Worm (Caenorhabditis elegans) whole organism, early embryonic: ENCODE results near the gene F53B1.2.

Experiments
- B0310.2 ChIP-seq: sonication (generic microtip); optimal IDR thresholded peaks from 2 replicates; lab custom pipeline; 2016; ENCODE audit warnings: mild to moderate bottlenecking, missing genetic modification characterization, missing compliant biosample characterization
- F13C5.2 ChIP-seq: sonication (generic microtip); optimal IDR thresholded peaks from 2 replicates; lab custom pipeline; 2017; ENCODE audit warnings: mild to moderate bottlenecking, missing genetic modification characterization, inconsistent platforms, missing compliant biosample characterization
- aly-1 ChIP-seq: sonication (generic microtip); optimal IDR thresholded peaks from 2 replicates; lab custom pipeline; 2016; ENCODE audit warnings: missing genetic modification characterization, missing compliant biosample characterization
- ama-1 ChIP-seq: fragments of 150-350 bp; optimal IDR thresholded peaks from 2 replicates; lab custom pipeline; 2014
- hmg-4 ChIP-seq: fragments of 200-800 bp; sonication (Bioruptor generic); optimal IDR thresholded peaks from 2 replicates; lab custom pipeline; 2018; ENCODE audit warnings: mild to moderate bottlenecking, missing genetic modification characterization, missing compliant biosample characterization
- hnd-1 ChIP-seq: sonication (generic microtip); optimal IDR thresholded peaks from 2 replicates; lab custom pipeline; 2016; ENCODE audit warnings: missing genetic modification characterization, missing compliant biosample characterization
- pes-1 ChIP-seq: fragments of 200-800 bp; sonication (Bioruptor generic); IDR thresholded peaks from 2 replicates; pipeline ENCODE4 v1.3.6; 2022; ENCODE audit warnings: missing genetic modification reagents, missing genetic modification characterization, missing compliant biosample characterization
- scrt-1 ChIP-seq: fragments of 200-800 bp; sonication (Bioruptor generic); IDR thresholded peaks from 2 replicates; pipeline ENCODE4 v1.3.6; 2022; ENCODE audit warnings: missing genetic modification characterization, missing compliant biosample characterization
- tbx-37 ChIP-seq: fragments of 200-800 bp; sonication (Bioruptor generic); conservative IDR thresholded peaks from 2 replicates; pipeline ENCODE4 v1.3.6; 2022; ENCODE audit warnings: missing genetic modification reagents, missing genetic modification characterization, missing compliant biosample characterization
- tra-4 ChIP-seq: sonication (generic microtip); optimal IDR thresholded peaks from 2 replicates; lab custom pipeline; 2017; ENCODE audit warnings: missing genetic modification characterization, missing compliant biosample characterization

- TF ChIP-seq hnd-1 (tag; lab: Kevin White, UChicago) (no peak), scrt-1 (GFP tag; lab: Robert Waterston, UW) (no peak), ama-1 (lab: Kevin White, UChicago) (no peak), B0310.2 (tag; lab: Kevin White, UChicago) (no peak), F13C5.2 (tag; lab: Kevin White, UChicago) (no peak), aly-1 (tag; lab: Kevin White, UChicago) (no peak), tbx-37 (GFP tag; lab: Robert Waterston, UW) (no peak), tra-4 (tag; lab: Kevin White, UChicago) (no peak), hmg-4 (GFP tag; lab: Kevin White, UChicago) (no peak), pes-1 (GFP tag; lab: Robert Waterston, UW) (no peak)
Measured at ce11 chrX:2096804-2097203, 12.0 kb upstream of the F53B1.2 start, which contains the start of gene T21D9.2.
